Fruit fly (Drosophila melanogaster) whole organism, embryonic: ENCODE results near the gene CG14357.

Experiments used
- Atf6 ChIP-seq: fragments of 200-800 bp; sonication (Bioruptor generic); IDR thresholded peaks from 2 replicates; pipeline ENCODE4 v1.3.6; 2022; ENCODE audit warnings: missing biosample characterization, missing genetic modification characterization
- BEAF-32 ChIP-seq: fragments of 200-800 bp; sonication (Bioruptor generic); optimal IDR thresholded peaks from 3 replicates; lab custom pipeline; 2017; ENCODE audit warnings: missing biosample characterization, missing genetic modification characterization, mild to moderate bottlenecking, moderate library complexity, missing genetic modification reagents
- Bgb ChIP-seq: fragments of 200-800 bp; sonication (Bioruptor generic); IDR thresholded peaks from 2 replicates; pipeline ENCODE4 v1.3.6; 2022; ENCODE audit warnings: missing biosample characterization, missing genetic modification characterization; ENCODE audit not compliant: partially characterized antibody
- CG10209 ChIP-seq: fragments of 200-800 bp; sonication (Bioruptor generic); optimal IDR thresholded peaks from 3 replicates; lab custom pipeline; 2017; ENCODE audit warnings: missing biosample characterization, mild to moderate bottlenecking, missing genetic modification characterization, missing genetic modification reagents
- CG10565 ChIP-seq: fragments of 200-800 bp; sonication (Bioruptor generic); optimal IDR thresholded peaks from 3 replicates; lab custom pipeline; 2016; ENCODE audit warnings: missing biosample characterization, mild to moderate bottlenecking, missing genetic modification characterization
- CG12744 ChIP-seq: fragments of 200-800 bp; sonication (Bioruptor generic); optimal IDR thresholded peaks from 2 replicates; lab custom pipeline; 2016; ENCODE audit warnings: missing biosample characterization, missing genetic modification characterization
- CG14441 ChIP-seq: fragments of 200-800 bp; sonication (Bioruptor generic); IDR thresholded peaks from 2 replicates; pipeline ENCODE4 v1.3.6; 2022; ENCODE audit warnings: missing biosample characterization, missing genetic modification characterization
- CG14965 ChIP-seq: fragments of 200-800 bp; sonication (Bioruptor generic); optimal IDR thresholded peaks from 2 replicates; lab custom pipeline; 2016; ENCODE audit warnings: missing biosample characterization, missing genetic modification characterization, borderline replicate concordance
- CG15479 ChIP-seq: fragments of 200-800 bp; sonication (Bioruptor generic); optimal IDR thresholded peaks from 3 replicates; lab custom pipeline; 2019; ENCODE audit warnings: missing biosample characterization, mild to moderate bottlenecking, missing genetic modification characterization, moderate library complexity
- CG17912 ChIP-seq: fragments of 200-800 bp; sonication (Bioruptor generic); optimal IDR thresholded peaks from 2 replicates; lab custom pipeline; 2018; ENCODE audit warnings: missing biosample characterization, mild to moderate bottlenecking, missing genetic modification characterization
- CG2116 ChIP-seq: fragments of 200-800 bp; sonication (Bioruptor generic); optimal IDR thresholded peaks from 3 replicates; lab custom pipeline; 2018; ENCODE audit warnings: missing biosample characterization, mild to moderate bottlenecking, missing genetic modification characterization
- CG30431 ChIP-seq: fragments of 200-800 bp; sonication (Bioruptor generic); optimal IDR thresholded peaks from 2 replicates; lab custom pipeline; 2017; ENCODE audit warnings: missing biosample characterization, missing genetic modification characterization
- CG3995 ChIP-seq: fragments of 200-800 bp; sonication (Bioruptor generic); optimal IDR thresholded peaks from 3 replicates; lab custom pipeline; 2016; ENCODE audit warnings: missing biosample characterization, missing genetic modification characterization
- CG4328 ChIP-seq: fragments of 200-800 bp; sonication (Bioruptor generic); optimal IDR thresholded peaks from 3 replicates; lab custom pipeline; 2017; ENCODE audit warnings: missing biosample characterization, missing genetic modification reagents, missing genetic modification characterization
- CG4820 ChIP-seq: fragments of 200-800 bp; sonication (Bioruptor generic); optimal IDR thresholded peaks from 3 replicates; lab custom pipeline; 2016; ENCODE audit warnings: missing biosample characterization, missing genetic modification characterization
- CG5180 ChIP-seq: fragments of 200-800 bp; sonication (Bioruptor generic); optimal IDR thresholded peaks from 3 replicates; lab custom pipeline; 2017; ENCODE audit warnings: missing biosample characterization, missing genetic modification characterization, mild to moderate bottlenecking, moderate library complexity, missing genetic modification reagents
- CG6175 ChIP-seq: fragments of 200-800 bp; sonication (Bioruptor generic); IDR thresholded peaks from 3 replicates; pipeline ENCODE4 v1.3.6; 2022; ENCODE audit warnings: missing biosample characterization, missing genetic modification characterization
- CG6791 ChIP-seq: fragments of 200-800 bp; sonication (Bioruptor generic); IDR thresholded peaks from 3 replicates; pipeline ENCODE4 v1.3.6; 2022; ENCODE audit warnings: missing biosample characterization, missing genetic modification characterization; ENCODE audit not compliant: partially characterized antibody
- CG8765 ChIP-seq: fragments of 200-800 bp; sonication (Bioruptor generic); IDR thresholded peaks from 2 replicates; pipeline ENCODE4 v1.3.6; 2022; ENCODE audit warnings: missing biosample characterization, missing genetic modification characterization
- CG8944 ChIP-seq: fragments of 200-800 bp; sonication (Bioruptor generic); optimal IDR thresholded peaks from 3 replicates; lab custom pipeline; 2016; ENCODE audit warnings: missing biosample characterization, missing genetic modification characterization
- CG9609 ChIP-seq: fragments of 200-800 bp; sonication (Bioruptor generic); optimal IDR thresholded peaks from 3 replicates; lab custom pipeline; 2016; ENCODE audit warnings: missing biosample characterization, missing genetic modification characterization
- ERR ChIP-seq: fragments of 200-800 bp; sonication (Bioruptor generic); optimal IDR thresholded peaks from 2 replicates; lab custom pipeline; 2016; ENCODE audit warnings: missing biosample characterization, missing genetic modification characterization
- Gug ChIP-seq: fragments of 200-800 bp; sonication (Bioruptor generic); IDR thresholded peaks from 4 replicates; pipeline ENCODE4 v1.3.6; 2022; ENCODE audit warnings: missing biosample characterization, missing genetic modification characterization
- Hr39 ChIP-seq: fragments of >200 bp; optimal IDR thresholded peaks from 2 replicates; lab custom pipeline; 2017
- Stat92E ChIP-seq, 3 experiments: fragments of >200 bp in 2 of 3; fragments of 200-800 bp in 1 of 3; sonication (Bioruptor generic) in 1 of 3; optimal IDR thresholded peaks; 2 replicates each; lab custom pipeline; 2017 to 2019; ENCODE audit warnings: missing biosample characterization in 3 of 3, missing genetic modification characterization in 3 of 3, mild to moderate bottlenecking in 1 of 3, moderate library complexity in 1 of 3
- az2 ChIP-seq: fragments of 200-800 bp; sonication (Bioruptor generic); optimal IDR thresholded peaks from 3 replicates; lab custom pipeline; 2016; ENCODE audit warnings: missing biosample characterization, missing genetic modification characterization
- bbx ChIP-seq: fragments of 200-800 bp; sonication (Bioruptor generic); IDR thresholded peaks from 2 replicates; pipeline ENCODE4 v1.3.6; 2022; ENCODE audit warnings: missing biosample characterization, missing genetic modification characterization; ENCODE audit not compliant: partially characterized antibody
- cato ChIP-seq: fragments of 200-800 bp; sonication (Bioruptor generic); optimal IDR thresholded peaks from 2 replicates; lab custom pipeline; 2016; ENCODE audit warnings: missing biosample characterization, missing genetic modification characterization, borderline replicate concordance
- crc ChIP-seq: fragments of 200-800 bp; sonication (Bioruptor generic); optimal IDR thresholded peaks from 2 replicates; lab custom pipeline; 2016; ENCODE audit warnings: missing biosample characterization, missing genetic modification characterization
- dmrt11E ChIP-seq: fragments of 200-800 bp; sonication (Bioruptor generic); optimal IDR thresholded peaks from 3 replicates; lab custom pipeline; 2018; ENCODE audit warnings: missing biosample characterization, mild to moderate bottlenecking, missing genetic modification characterization, moderate library complexity
- dpn ChIP-seq, 2 experiments: fragments of 200-800 bp; sonication (Bioruptor generic); optimal IDR thresholded peaks; 3 replicates each; lab custom pipeline; 2016; ENCODE audit warnings: missing biosample characterization in 2 of 2, missing genetic modification characterization in 2 of 2
- ewg ChIP-seq: fragments of 200-800 bp; sonication (Bioruptor generic); optimal IDR thresholded peaks from 3 replicates; lab custom pipeline; 2017; ENCODE audit warnings: mild to moderate bottlenecking, missing biosample characterization, missing genetic modification reagents, missing genetic modification characterization
- gcm2 ChIP-seq: fragments of 200-800 bp; sonication (Bioruptor generic); optimal IDR thresholded peaks from 2 replicates; lab custom pipeline; 2016; ENCODE audit warnings: missing biosample characterization, missing genetic modification characterization
- hb ChIP-seq: fragments of 200-800 bp; sonication (Bioruptor generic); IDR thresholded peaks from 3 replicates; pipeline ENCODE4 v1.3.6; 2022; ENCODE audit warnings: missing biosample characterization, missing genetic modification characterization; ENCODE audit not compliant: partially characterized antibody
- hkb ChIP-seq, 2 experiments: fragments of 200-800 bp in 1 of 2; fragments of >200 bp in 1 of 2; sonication (Bioruptor generic) in 1 of 2; IDR thresholded peaks in 1 of 2; optimal IDR thresholded peaks in 1 of 2; 2 replicates each; pipeline versions ENCODE4 v1.3.6 to Lab custom; 2017 to 2022; ENCODE audit warnings: missing biosample characterization in 1 of 2, missing genetic modification characterization in 1 of 2
- jigr1 ChIP-seq: fragments of 200-800 bp; sonication (Bioruptor generic); IDR thresholded peaks from 3 replicates; pipeline ENCODE4 v1.3.6; 2022; ENCODE audit warnings: missing biosample characterization, missing genetic modification characterization
- klu ChIP-seq: fragments of 200-800 bp; sonication (Bioruptor generic); IDR thresholded peaks from 2 replicates; pipeline ENCODE4 v1.3.6; 2022; ENCODE audit warnings: missing biosample characterization, missing genetic modification characterization
- lab ChIP-seq: fragments of 200-800 bp; sonication (Bioruptor generic); optimal IDR thresholded peaks from 3 replicates; lab custom pipeline; 2017; ENCODE audit warnings: missing biosample characterization, missing genetic modification characterization, mild to moderate bottlenecking, moderate library complexity, missing genetic modification reagents
- nom ChIP-seq: fragments of 200-800 bp; sonication (Bioruptor generic); optimal IDR thresholded peaks from 2 replicates; lab custom pipeline; 2017; ENCODE audit warnings: missing biosample characterization, missing genetic modification characterization, mild to moderate bottlenecking, moderate library complexity, missing genetic modification reagents
- otp ChIP-seq: fragments of 200-800 bp; sonication (Bioruptor generic); IDR thresholded peaks from 3 replicates; pipeline ENCODE4, ENCODE4 v1.3.6; 2022; ENCODE audit warnings: missing biosample characterization, missing genetic modification characterization
- pnt ChIP-seq: fragments of 200-800 bp; sonication (Bioruptor generic); optimal IDR thresholded peaks from 3 replicates; lab custom pipeline; 2016; ENCODE audit warnings: missing biosample characterization, missing genetic modification characterization
- prd ChIP-seq, 3 experiments: fragments of >200 bp in 2 of 3; fragments of 200-800 bp in 1 of 3; sonication (Bioruptor generic) in 1 of 3; optimal IDR thresholded peaks in 2 of 3; IDR thresholded peaks in 1 of 3; 2 replicates in 2 of 3; 3 replicates in 1 of 3; pipeline versions ENCODE4 v1.3.6 to Lab custom; 2017 to 2022; ENCODE audit warnings: missing biosample characterization in 1 of 3, missing genetic modification characterization in 1 of 3
- sd ChIP-seq: fragments of 200-800 bp; sonication (Bioruptor generic); optimal IDR thresholded peaks from 3 replicates; lab custom pipeline; 2018; ENCODE audit warnings: missing biosample characterization, mild to moderate bottlenecking, missing genetic modification characterization, moderate library complexity
- seq ChIP-seq: fragments of 200-800 bp; sonication (Bioruptor generic); IDR thresholded peaks from 2 replicates; pipeline ENCODE4 v1.3.6; 2022; ENCODE audit warnings: missing biosample characterization, missing genetic modification characterization
- sima ChIP-seq: fragments of 200-800 bp; sonication (Bioruptor generic); optimal IDR thresholded peaks from 2 replicates; lab custom pipeline; 2016; ENCODE audit warnings: missing biosample characterization, missing genetic modification characterization
- ssp ChIP-seq: fragments of 200-800 bp; sonication (Bioruptor generic); IDR thresholded peaks from 2 replicates; pipeline ENCODE4 v1.3.6; 2022; ENCODE audit warnings: missing biosample characterization, missing genetic modification characterization
- tap ChIP-seq: fragments of 200-800 bp; optimal IDR thresholded peaks from 3 replicates; lab custom pipeline; 2019; ENCODE audit warnings: missing biosample characterization, mild to moderate bottlenecking, missing genetic modification characterization, moderate library complexity
- wor ChIP-seq: fragments of 200-800 bp; sonication (Bioruptor generic); IDR thresholded peaks from 2 replicates; pipeline ENCODE4 v1.3.6; 2022; ENCODE audit warnings: missing biosample characterization, missing genetic modification characterization

Gene CG14357

DNA sequence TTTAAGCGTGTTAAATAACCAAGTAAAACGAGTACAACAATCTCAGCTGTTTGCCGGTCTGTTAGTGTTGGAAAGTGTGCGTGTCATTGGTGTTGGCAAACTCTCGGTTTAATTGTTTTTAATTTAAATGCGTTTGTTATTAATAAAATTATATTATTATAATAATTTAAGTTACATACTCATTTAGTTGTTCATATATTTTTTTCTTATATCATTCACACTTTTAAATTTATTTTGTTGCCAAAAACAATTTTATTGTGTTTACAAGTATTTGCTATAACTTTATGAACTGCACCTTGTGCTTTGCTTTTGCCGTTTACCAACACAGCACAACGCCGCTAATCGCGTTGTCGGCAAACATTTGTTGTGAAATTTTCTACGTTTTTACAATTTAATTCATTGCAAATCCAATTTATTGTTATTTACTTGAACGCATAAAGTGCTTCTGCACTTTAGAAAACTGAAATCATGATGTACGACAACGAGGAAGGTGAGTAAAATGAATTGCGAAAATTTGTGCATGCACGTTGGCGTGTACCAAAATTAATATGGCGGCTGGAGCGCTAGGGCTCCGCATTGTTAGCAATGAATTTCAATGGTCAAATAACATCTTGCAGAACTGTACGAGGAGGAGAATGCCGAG lies 13.6 kb upstream of the CG14357 start, which contains the start of the genes 140up and Polr2B:
TSS of gene 140up (minus strand) at position 70 of the 643 bp plus-strand sequence.
TSS of gene Polr2B (plus strand) at position 313 of the 643 bp plus-strand sequence.
- TF ChIP-seq az2 (GFP tag; lab: Kevin White, UChicago) (peak; percentile 95), lab (GFP tag; lab: Kevin White, UChicago) (peak; percentile 95), sd (tag; lab: Kevin White, UChicago) (peak; percentile 77), CG6791 (no peak), CG17912 (GFP tag; lab: Kevin White, UChicago) (peak; percentile 74), CG12744 (GFP tag; lab: Kevin White, UChicago) (peak; percentile 55), hkb (optimal IDR thresholded peaks at IDR 0.05; lab: Kevin White, UChicago) (no peak), hkb (GFP tag; IDR thresholded peaks at IDR 0.05; lab: Robert Waterston, UW) (peak; percentile 90), Gug (GFP tag; lab: Robert Waterston, UW) (peak; percentile 90), ewg (GFP tag; lab: Kevin White, UChicago) (peak; percentile 81), CG5180 (GFP tag; lab: Kevin White, UChicago) (peak; percentile 58), gcm2 (no peak), tap (tag; lab: Kevin White, UChicago) (peak; percentile 88), CG30431 (peak; percentile 86), CG9609 (GFP tag; lab: Kevin White, UChicago) (peak; percentile 79), CG14441 (GFP tag; lab: Robert Waterston, UW) (peak; percentile 92), CG10209 (GFP tag; lab: Kevin White, UChicago) (peak; percentile 95), Atf6 (GFP tag; lab: Robert Waterston, UW) (peak; percentile 91), CG8765 (GFP tag; lab: Robert Waterston, UW) (peak; percentile 70), nom (GFP tag; lab: Kevin White, UChicago) (peak; percentile 73), Stat92E (GFP tag; optimal IDR thresholded peaks at IDR 0.05; lab: Kevin White, UChicago) (no peak), CG2116 (GFP tag; lab: Kevin White, UChicago) (peak; percentile 76), CG15479 (GFP tag; lab: Kevin White, UChicago) (no peak), Bgb (GFP tag; lab: Robert Waterston, UW) (no peak), CG4328 (GFP tag; lab: Kevin White, UChicago) (peak; percentile 92), jigr1 (GFP tag; lab: Robert Waterston, UW) (peak; percentile 80; the same call in 2 of the 3 replicates), bbx (no peak), sima (no peak), prd (optimal IDR thresholded peaks at IDR 0.05; lab: Kevin White, UChicago) (no peak), prd (GFP tag; IDR thresholded peaks at IDR 0.05; lab: Robert Waterston, UW) (peak; percentile 93), otp (GFP tag; lab: Robert Waterston, UW) (peak; percentile 76; the same call in 2 of the 3 replicates), klu (GFP tag; lab: Robert Waterston, UW) (peak; percentile 95), CG3995 (GFP tag; lab: Kevin White, UChicago) (peak; percentile 48), ssp (GFP tag; lab: Robert Waterston, UW) (peak; percentile 89), Hr39 (lab: Kevin White, UChicago) (no peak), BEAF-32 (GFP tag; lab: Kevin White, UChicago) (peak; percentile 27), wor (GFP tag; lab: Robert Waterston, UW) (peak; percentile 88), dpn (GFP tag; optimal IDR thresholded peaks at IDR 0.05; lab: Kevin White, UChicago) (peak; percentile 83 to 95), crc (GFP tag; lab: Kevin White, UChicago) (peak; percentile 53), CG14965 (GFP tag; lab: Kevin White, UChicago) (no peak), CG8944 (GFP tag; lab: Kevin White, UChicago) (peak; percentile 80), pnt (GFP tag; lab: Kevin White, UChicago) (peak; percentile 81), CG10565 (GFP tag; lab: Kevin White, UChicago) (peak; percentile 56), CG4820 (GFP tag; lab: Kevin White, UChicago) (peak; percentile 91), hb (no peak), dmrt11E (peak; percentile 92), ERR (GFP tag; lab: Kevin White, UChicago) (peak; percentile 22), CG6175 (GFP tag; lab: Robert Waterston, UW) (peak; percentile 85), seq (GFP tag; lab: Robert Waterston, UW) (peak; percentile 81), cato (GFP tag; lab: Kevin White, UChicago) (peak; percentile 93)
